Fruit fly (Drosophila melanogaster): ENCODE data around the gene CG44774.
A peak's percentile ranks its signal among the peaks of the same experiment; 100 is the strongest.

The CG44774 gene

DNA sequence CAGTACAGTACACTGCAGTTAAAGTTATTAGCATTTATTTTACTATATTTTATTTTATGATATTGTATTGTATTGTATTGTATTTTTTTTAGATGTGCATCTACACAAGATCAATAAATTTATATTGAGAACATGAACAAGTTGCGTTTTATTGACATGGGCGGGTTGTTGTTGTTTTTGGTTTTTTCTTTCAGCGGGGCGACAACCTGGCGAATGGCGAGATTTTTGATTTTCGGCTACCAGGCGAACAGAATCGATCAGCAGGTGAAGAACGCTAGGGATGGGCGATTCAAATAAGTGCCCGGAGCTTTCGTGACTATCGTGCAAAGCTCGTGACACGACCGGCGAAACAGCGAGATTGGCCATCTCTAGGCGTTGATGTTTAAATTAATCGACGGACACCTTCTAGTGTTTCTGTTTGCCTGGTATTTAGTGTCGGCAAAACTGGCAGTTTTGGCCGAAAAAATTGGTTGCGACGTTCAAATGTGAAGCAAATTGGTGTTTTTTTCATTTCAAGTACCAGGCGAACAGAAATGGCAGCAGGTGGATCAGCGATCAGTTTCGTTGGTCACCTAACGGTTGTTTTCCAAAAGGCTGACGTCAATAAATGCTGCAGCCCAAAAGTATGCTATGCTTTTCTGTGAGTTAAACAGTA lies 18.0 kb upstream of the CG44774 start (continued):
- TF ChIP-seq lmd (GFP tag; IDR thresholded peaks at IDR 0.05) (peak; percentile 23; the same call in 1 of the 2 replicates), onecut (GFP tag; IDR thresholded peaks at IDR 0.05) (0 out of 2 replicates have a peak, but pooled peaks have one; percentile 23), exex (tag; optimal IDR thresholded peaks at IDR 0.05) (no peak), Asciz (GFP tag; optimal IDR thresholded peaks at IDR 0.05) (peak; percentile 8), zfh1 (GFP tag; IDR thresholded peaks at IDR 0.05) (peak; percentile 38; the same call in 1 of the 3 replicates), CG2129 (GFP tag; IDR thresholded peaks at IDR 0.05; ENCODE audit: partially characterized antibody) (peak; percentile 73; the same call in 1 of the 2 replicates), CG34224 (GFP tag; IDR thresholded peaks at IDR 0.05; ENCODE audit: partially characterized antibody) (peak; percentile 96), sna (GFP tag; IDR thresholded peaks at IDR 0.05; ENCODE audit: partially characterized antibody) (peak; percentile 95), luna (GFP tag; optimal IDR thresholded peaks at IDR 0.05) (no peak), D19A (tag; optimal IDR thresholded peaks at IDR 0.05) (no peak), kah (GFP tag; optimal IDR thresholded peaks at IDR 0.05) (peak; percentile 4), Opbp (GFP tag; IDR thresholded peaks at IDR 0.05; ENCODE audit: partially characterized antibody) (peak; percentile 95), inv (GFP tag; IDR thresholded peaks at IDR 0.05; ENCODE audit: partially characterized antibody) (peak; percentile 90), CG10366 (GFP tag; IDR thresholded peaks at IDR 0.05) (peak; percentile 20), pros (GFP tag; optimal IDR thresholded peaks at IDR 0.05) (peak; percentile 38), HLH4C (GFP tag; IDR thresholded peaks at IDR 0.05; ENCODE audit: partially characterized antibody) (peak; percentile 93), CG10209 (GFP tag; optimal IDR thresholded peaks at IDR 0.05) (no peak), CG8290 (GFP tag; optimal IDR thresholded peaks at IDR 0.05) (peak; percentile 88), CG8290 (tag; optimal IDR thresholded peaks at IDR 0.05) (peak in 1 of 2 experiments; percentile 77), Sry-δ (GFP tag; optimal IDR thresholded peaks at IDR 0.05) (peak; percentile 91), pzg (GFP tag; optimal IDR thresholded peaks at IDR 0.05) (peak; percentile 39), gro (GFP tag; optimal IDR thresholded peaks at IDR 0.05) (peak; percentile 18), CG12391 (tag; optimal IDR thresholded peaks at IDR 0.05) (peak; percentile 12), unc-4 (GFP tag; IDR thresholded peaks at IDR 0.05; ENCODE audit: partially characterized antibody) (peak; percentile 94), Lhr (GFP tag; optimal IDR thresholded peaks at IDR 0.05) (peak; percentile 100), Doc3 (GFP tag; IDR thresholded peaks at IDR 0.05; ENCODE audit: partially characterized antibody) (peak; percentile 94), sens-2 (GFP tag; IDR thresholded peaks at IDR 0.05) (no peak), hth (optimal IDR thresholded peaks at IDR 0.05) (no peak), org-1 (GFP tag; optimal IDR thresholded peaks at IDR 0.05) (peak; percentile 4), Oaz (GFP tag; IDR thresholded peaks at IDR 0.05) (no peak), Adf1 (GFP tag; IDR thresholded peaks at IDR 0.05) (no peak), CG14860 (GFP tag; IDR thresholded peaks at IDR 0.05; ENCODE audit: partially characterized antibody) (peak; percentile 91), CG5180 (GFP tag; optimal IDR thresholded peaks at IDR 0.05) (peak; percentile 7), HHEX (GFP tag; optimal IDR thresholded peaks at IDR 0.05) (peak; percentile 27), ara (GFP tag; IDR thresholded peaks at IDR 0.05) (no peak), fd102C (GFP tag; optimal IDR thresholded peaks at IDR 0.05) (no peak), so (GFP tag; IDR thresholded peaks at IDR 0.05) (no peak), Stat92E (GFP tag; optimal IDR thresholded peaks at IDR 0.05) (peak in 1 of 3 experiments; percentile 84), CG11696 (GFP tag; IDR thresholded peaks at IDR 0.05) (peak; percentile 46; the same call in 1 of the 2 replicates), insv (GFP tag; optimal IDR thresholded peaks at IDR 0.05) (no peak), CG9797 (GFP tag; optimal IDR thresholded peaks at IDR 0.05) (no peak), repo (GFP tag; optimal IDR thresholded peaks at IDR 0.05) (peak; percentile 29), p53 (GFP tag; optimal IDR thresholded peaks at IDR 0.05) (peak; percentile 2), bowl (GFP tag; IDR thresholded peaks at IDR 0.05) (no peak), hb (GFP tag; IDR thresholded peaks at IDR 0.05; ENCODE audit: partially characterized antibody) (peak; percentile 90), Spps (tag; optimal IDR thresholded peaks at IDR 0.05) (no peak), CG2712 (tag; optimal IDR thresholded peaks at IDR 0.05) (peak; percentile 15), Fer3 (tag; optimal IDR thresholded peaks at IDR 0.05) (no peak)
